Worm (Caenorhabditis elegans): ENCODE data around the gene srm-3.

- no peak for TF ChIP-seq him-1 (tag; optimal IDR thresholded peaks at IDR 0.05)
- no peak for TF ChIP-seq dao-5 (tag; optimal IDR thresholded peaks at IDR 0.05)
- TF ChIP-seq W03F9.2 (tag; optimal IDR thresholded peaks at IDR 0.05): no peak
These were observed 25.5 kb upstream of the srm-3 start, which contains the start of gene W09C2.9 for ce11 chrIV:9623269-9623668.

Measured in whole organism, L4/young adult.